Worm (Caenorhabditis elegans) whole organism, early embryonic: Measurements from ENCODE around the gene mcp-1.

ENCODE experiments used
- ama-1 ChIP-seq: fragments of 150-350 bp; optimal IDR thresholded peaks from 2 replicates; lab custom pipeline; 2014
- ceh-13 ChIP-seq: fragments of 200-800 bp; sonication (Bioruptor generic); optimal IDR thresholded peaks from 2 replicates; lab custom pipeline; 2018; ENCODE audit warnings: mild to moderate bottlenecking, missing genetic modification characterization, missing compliant biosample characterization
- ets-7 ChIP-seq: sonication (generic microtip); optimal IDR thresholded peaks from 2 replicates; lab custom pipeline; 2016; ENCODE audit warnings: missing genotype, missing genetic modification characterization, missing compliant biosample characterization
- flt-1 ChIP-seq: fragments of 200-800 bp; sonication (Bioruptor generic); IDR thresholded peaks from 2 replicates; pipeline ENCODE4 v1.3.6; 2022; ENCODE audit warnings: missing genetic modification characterization, missing compliant biosample characterization
- hmg-4 ChIP-seq: fragments of 200-800 bp; sonication (Bioruptor generic); optimal IDR thresholded peaks from 2 replicates; lab custom pipeline; 2018; ENCODE audit warnings: mild to moderate bottlenecking, missing genetic modification characterization, missing compliant biosample characterization
- sea-1 ChIP-seq: fragments of 200-800 bp; sonication (Bioruptor generic); conservative IDR thresholded peaks from 2 replicates; pipeline ENCODE4 v1.3.6; 2022; ENCODE audit warnings: missing genetic modification characterization, missing compliant biosample characterization
- tra-4 ChIP-seq: sonication (generic microtip); optimal IDR thresholded peaks from 2 replicates; lab custom pipeline; 2017; ENCODE audit warnings: missing genetic modification characterization, missing compliant biosample characterization

DNA sequence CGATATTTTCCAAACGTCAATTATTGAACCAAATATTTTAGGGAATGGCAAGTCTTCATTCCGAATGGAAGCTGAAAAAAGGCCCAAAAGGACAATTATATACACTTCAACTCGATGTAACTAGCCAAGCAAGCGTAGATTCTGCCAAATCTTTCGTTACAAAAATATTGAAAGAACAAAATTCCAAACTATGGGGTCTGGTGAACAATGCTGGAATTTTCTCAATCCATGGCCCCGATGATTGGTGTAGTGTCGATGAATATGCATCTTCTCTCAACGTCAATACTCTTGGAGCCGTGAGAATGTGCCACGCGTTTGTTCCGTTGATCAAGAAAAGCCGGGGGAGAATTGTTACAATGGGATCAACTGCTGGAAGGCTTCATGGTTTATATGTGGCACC lies 22.6 kb downstream of the mcp-1 start:
- TF ChIP-seq tra-4 (tag; lab: Kevin White, UChicago) (no peak), ama-1 (lab: Kevin White, UChicago) (no peak), ets-7 (tag; lab: Kevin White, UChicago) (no peak), hmg-4 (GFP tag; lab: Kevin White, UChicago) (no peak), ceh-13 (GFP tag; lab: Kevin White, UChicago) (no peak), flt-1 (no peak), sea-1 (no peak)
